Worm (Caenorhabditis elegans): ENCODE data around the gene pqn-62.

pqn-62 gene

ce11 chrX:5208326-5208725 is 12.4 kb downstream of the pqn-62 start:
- TF ChIP-seq dpff-1 (tag; optimal IDR thresholded peaks at IDR 0.05) (no peak), ZK185.1 (tag; optimal IDR thresholded peaks at IDR 0.05; ENCODE audit: poor library complexity, severe bottlenecking) (no peak), aptf-3 (GFP tag; IDR thresholded peaks at IDR 0.05) (no peak), xnd-1 (tag; optimal IDR thresholded peaks at IDR 0.05) (no peak), F23B12.7 (tag; optimal IDR thresholded peaks at IDR 0.05; ENCODE audit: insufficient read depth) (no peak), T26A5.8 (tag; optimal IDR thresholded peaks at IDR 0.05) (no peak), sptf-2 (GFP tag; optimal IDR thresholded peaks at IDR 0.05) (no peak), zfh-2 (GFP tag; conservative IDR thresholded peaks at IDR 0.05) (peak; percentile 81), B0261.1 (tag; optimal IDR thresholded peaks at IDR 0.05) (no peak), chd-7 (tag; optimal IDR thresholded peaks at IDR 0.05) (peak; percentile 0), zim-3 (tag; optimal IDR thresholded peaks at IDR 0.05) (no peak), egl-44 (GFP tag; IDR thresholded peaks at IDR 0.05) (no peak), attf-6 (GFP tag; IDR thresholded peaks at IDR 0.05) (no peak), nfyb-1 (GFP tag; IDR thresholded peaks at IDR 0.05) (0 out of 2 replicates have a peak, but pooled peaks have one; percentile 11)

ce11 chrX:5208831-5209230 is 12.9 kb downstream of the pqn-62 start:
- TF ChIP-seq ceh-58 (GFP tag; IDR thresholded peaks at IDR 0.05) = no peak
- TF ChIP-seq nhr-80 (tag; optimal IDR thresholded peaks at IDR 0.05) = no peak
- no peak for TF ChIP-seq ceh-27 (GFP tag; optimal IDR thresholded peaks at IDR 0.05)
- TF ChIP-seq pbrm-1 (GFP tag; IDR thresholded peaks at IDR 0.05) = no peak
- TF ChIP-seq lag-1 (GFP tag; IDR thresholded peaks at IDR 0.05) = no peak
- TF ChIP-seq mes-4 (tag; optimal IDR thresholded peaks at IDR 0.05) = no peak
- TF ChIP-seq him-1 (tag; optimal IDR thresholded peaks at IDR 0.05) = no peak
- TF ChIP-seq mcd-1 (GFP tag; IDR thresholded peaks at IDR 0.05) = no peak
- no peak for TF ChIP-seq sdz-38 (tag; optimal IDR thresholded peaks at IDR 0.05)
- no peak for TF ChIP-seq akir-1 (GFP tag; optimal IDR thresholded peaks at IDR 0.05)
- no peak for TF ChIP-seq unc-62 (GFP tag; optimal IDR thresholded peaks at IDR 0.05)
- TF ChIP-seq xnd-1 (tag; optimal IDR thresholded peaks at IDR 0.05) = no peak
- TF ChIP-seq egl-44 (GFP tag; IDR thresholded peaks at IDR 0.05) = no peak
- TF ChIP-seq ama-1 (optimal IDR thresholded peaks at IDR 0.05) = no peak
- TF ChIP-seq ama-1 (GFP tag; optimal IDR thresholded peaks at IDR 0.05) = no peak
- TF ChIP-seq F10E7.11 (tag; optimal IDR thresholded peaks at IDR 0.05) = no peak

- TF ChIP-seq nhr-80 (tag; optimal IDR thresholded peaks at IDR 0.05) (peak; percentile 17), zfh-2 (GFP tag; conservative IDR thresholded peaks at IDR 0.05) (0 out of 2 replicates have a peak, but pooled peaks have one; percentile 35), ZK185.1 (tag; optimal IDR thresholded peaks at IDR 0.05; ENCODE audit: poor library complexity, severe bottlenecking) (no peak), dox-1 (GFP tag; IDR thresholded peaks at IDR 0.05) (0 out of 2 replicates have a peak, but pooled peaks have one; percentile 45), aptf-3 (GFP tag; IDR thresholded peaks at IDR 0.05) (0 out of 2 replicates have a peak, but pooled peaks have one; percentile 44)
Measured at ce11 chrX:5209429-5209828, 13.5 kb downstream of the pqn-62 start.

ce11 chrX:5210524-5210923 is 14.6 kb downstream of the pqn-62 start:
- TF ChIP-seq ceh-27 (GFP tag; optimal IDR thresholded peaks at IDR 0.05) = peak; percentile 15
- TF ChIP-seq hmg-1.2 (GFP tag; IDR thresholded peaks at IDR 0.05) = peak; percentile 33; the same call in 1 of the 2 replicates
- no peak for TF ChIP-seq B0035.1 (tag; optimal IDR thresholded peaks at IDR 0.05)

ce11 chrX:5210927-5211655 is 15.2 kb downstream of the pqn-62 start:
- no peak for TF ChIP-seq repo-1 (tag; optimal IDR thresholded peaks at IDR 0.05)
- no peak for TF ChIP-seq F57C9.4 (tag; optimal IDR thresholded peaks at IDR 0.05)
- TF ChIP-seq nhr-80 (tag; optimal IDR thresholded peaks at IDR 0.05) = peak; percentile 33
- no peak for TF ChIP-seq chd-7 (tag; optimal IDR thresholded peaks at IDR 0.05)
- TF ChIP-seq B0019.2 (GFP tag; conservative IDR thresholded peaks at IDR 0.05) = no peak
- no peak for TF ChIP-seq attf-5 (GFP tag; optimal IDR thresholded peaks at IDR 0.05)

All from whole organism, young adult.